Fruit fly (Drosophila melanogaster): Measurements from ENCODE around the gene fng.

dm6 chr3L:20905495-20905894, 43.8 kb downstream of the fng start, which contains the start of gene CG11458:
- no peak for TF ChIP-seq CG17359 (tag; optimal IDR thresholded peaks at IDR 0.05)
- no peak for TF ChIP-seq sd (tag; optimal IDR thresholded peaks at IDR 0.05)
- TF ChIP-seq Abd-B (GFP tag; optimal IDR thresholded peaks at IDR 0.05): no peak
- TF ChIP-seq Chrac-16 (GFP tag; optimal IDR thresholded peaks at IDR 0.05): no peak
- no peak for TF ChIP-seq fru (optimal IDR thresholded peaks at IDR 0.05)

Measured in whole organism, embryonic.